Worm (Caenorhabditis elegans) whole organism, L1 larva: Measurements from ENCODE around the gene R05G6.10.

Experiments used
- fkh-4 ChIP-seq: sonication (generic microtip); optimal IDR thresholded peaks from 2 replicates; lab custom pipeline; 2016; ENCODE audit warnings: missing compliant biosample characterization, missing genetic modification characterization, borderline replicate concordance
- hlh-4 ChIP-seq: sonication (generic microtip); optimal IDR thresholded peaks from 2 replicates; lab custom pipeline; 2016; ENCODE audit warnings: mild to moderate bottlenecking, missing genetic modification characterization, missing compliant biosample characterization

DNA sequence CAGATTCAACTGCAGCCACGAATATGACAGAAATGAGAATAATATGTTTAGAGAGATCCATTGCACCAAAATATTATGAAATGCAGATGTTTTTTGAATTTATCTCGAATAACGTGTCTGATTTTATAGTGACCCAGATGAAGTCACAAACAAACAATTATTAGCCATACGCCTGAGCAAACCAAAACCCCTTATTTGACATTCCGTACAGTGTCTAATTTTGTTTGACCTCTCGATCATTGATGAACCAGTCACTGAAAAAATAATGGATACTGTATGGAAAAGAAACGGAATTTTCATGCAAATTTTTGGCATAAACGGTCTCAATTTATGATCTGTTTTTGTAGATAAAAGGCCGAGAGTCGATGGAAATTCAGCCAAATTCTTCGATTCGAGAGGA is 26.2 kb downstream of the R05G6.10 start, which contains the start of the genes R05G6.9 and R05G6.3:
- TF ChIP-seq fkh-4 (tag; lab: Kevin White, UChicago) = no peak
- TF ChIP-seq hlh-4 (tag; lab: Kevin White, UChicago) = no peak
